Worm (Caenorhabditis elegans): ENCODE measurements around the gene rbm-34.

DNA sequence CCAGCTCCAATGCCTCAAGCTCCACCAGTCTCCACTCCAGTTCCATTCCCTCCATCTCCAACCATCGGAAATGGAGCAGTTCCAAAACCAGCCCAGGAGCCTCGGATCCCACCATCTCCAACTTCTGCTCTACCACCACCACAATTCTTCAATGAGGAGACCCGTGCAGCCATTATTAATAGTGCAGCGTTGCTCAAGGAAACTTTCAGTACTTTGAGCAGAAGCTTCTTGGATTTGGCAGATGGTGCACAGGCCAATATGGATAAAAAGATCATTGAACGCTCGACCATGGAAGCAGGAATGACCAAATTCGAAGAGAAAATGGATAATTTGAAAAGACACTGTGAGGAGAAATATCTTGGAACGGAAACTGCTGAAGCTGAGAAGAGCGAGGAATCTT is 49.8 kb upstream of the rbm-34 start:
- TF ChIP-seq zag-1 (tag; optimal IDR thresholded peaks at IDR 0.05) (no peak), ztf-11 (tag; optimal IDR thresholded peaks at IDR 0.05) (no peak), nhr-12 (tag; optimal IDR thresholded peaks at IDR 0.05) (no peak), aly-2 (tag; optimal IDR thresholded peaks at IDR 0.05) (no peak), dpl-1 (GFP tag; optimal IDR thresholded peaks at IDR 0.05) (no peak), alr-1 (tag; optimal IDR thresholded peaks at IDR 0.05; ENCODE audit: borderline replicate concordance) (no peak), nhr-28 (tag; optimal IDR thresholded peaks at IDR 0.05) (no peak)

All from whole organism, L1 larva.